Worm (Caenorhabditis elegans): ENCODE measurements around the gene npr-8.

ce11 chrX:7340915-7341559 lies 36.1 kb upstream of the npr-8 start, which contains the start of gene C07D8.6:
- TF ChIP-seq ama-1 (optimal IDR thresholded peaks at IDR 0.05) (no peak), ama-1 (GFP tag; optimal IDR thresholded peaks at IDR 0.05) (no peak), lin-35 (GFP tag; optimal IDR thresholded peaks at IDR 0.05) (no peak)
